Fruit fly (Drosophila melanogaster) whole organism, embryonic: ENCODE data around the gene side-VI.

Experiments used
- ATbp ChIP-seq: fragments of 200-800 bp; sonication (Bioruptor generic); optimal IDR thresholded peaks from 2 replicates; lab custom pipeline; 2017; ENCODE audit warnings: missing biosample characterization, mild to moderate bottlenecking, missing genetic modification characterization, missing genetic modification reagents
- Blimp-1 ChIP-seq: fragments of 200-800 bp; sonication (Bioruptor generic); optimal IDR thresholded peaks from 3 replicates; lab custom pipeline; 2018; ENCODE audit warnings: missing biosample characterization, missing genetic modification characterization, mild to moderate bottlenecking, moderate library complexity, missing genetic modification reagents
- CG10209 ChIP-seq: fragments of 200-800 bp; sonication (Bioruptor generic); optimal IDR thresholded peaks from 3 replicates; lab custom pipeline; 2017; ENCODE audit warnings: missing biosample characterization, mild to moderate bottlenecking, missing genetic modification characterization, missing genetic modification reagents
- CG10979 ChIP-seq: fragments of 200-800 bp; sonication (Bioruptor generic); optimal IDR thresholded peaks from 2 replicates; lab custom pipeline; 2018; ENCODE audit warnings: missing biosample characterization, mild to moderate bottlenecking, missing genetic modification characterization, moderate library complexity
- CG11504 ChIP-seq: fragments of 200-800 bp; sonication (Bioruptor generic); optimal IDR thresholded peaks from 3 replicates; lab custom pipeline; 2019; ENCODE audit warnings: missing biosample characterization, mild to moderate bottlenecking, missing genetic modification characterization, moderate library complexity
- CG11696 ChIP-seq: fragments of 200-800 bp; sonication (Bioruptor generic); IDR thresholded peaks from 2 replicates; pipeline ENCODE4 v1.3.6; 2022; ENCODE audit warnings: missing biosample characterization, missing genetic modification characterization
- CG13123 ChIP-seq: fragments of 200-800 bp; sonication (Bioruptor generic); optimal IDR thresholded peaks from 2 replicates; lab custom pipeline; 2016; ENCODE audit warnings: missing biosample characterization, missing genetic modification characterization
- CG18011 ChIP-seq: fragments of 200-800 bp; sonication (Bioruptor generic); optimal IDR thresholded peaks from 2 replicates; lab custom pipeline; 2017; ENCODE audit warnings: missing biosample characterization, missing genetic modification characterization, mild to moderate bottlenecking, moderate library complexity, missing genotype
- CG18262 ChIP-seq: fragments of 200-800 bp; optimal IDR thresholded peaks from 3 replicates; lab custom pipeline; 2019; ENCODE audit warnings: missing biosample characterization, mild to moderate bottlenecking, missing genetic modification characterization, moderate library complexity
- CG18619 ChIP-seq: fragments of 200-800 bp; sonication (Bioruptor generic); optimal IDR thresholded peaks from 3 replicates; lab custom pipeline; 2017; ENCODE audit warnings: missing biosample characterization, mild to moderate bottlenecking, missing genetic modification characterization
- CG31224 ChIP-seq: fragments of 200-800 bp; sonication (Bioruptor generic); IDR thresholded peaks from 2 replicates; pipeline ENCODE4 v1.3.6; 2022; ENCODE audit warnings: missing biosample characterization, missing genetic modification characterization
- CG34224 ChIP-seq: fragments of 200-800 bp; sonication (Bioruptor generic); IDR thresholded peaks from 3 replicates; pipeline ENCODE4 v1.3.6; 2022; ENCODE audit warnings: missing biosample characterization, missing genetic modification characterization; ENCODE audit not compliant: partially characterized antibody
- CG34422 ChIP-seq: fragments of 200-800 bp; sonication (Bioruptor generic); IDR thresholded peaks from 3 replicates; pipeline ENCODE4 v1.3.6; 2022; ENCODE audit warnings: missing biosample characterization, missing genetic modification characterization
- CG4282 ChIP-seq: fragments of 200-800 bp; sonication (Bioruptor generic); optimal IDR thresholded peaks from 2 replicates; lab custom pipeline; 2016; ENCODE audit warnings: missing biosample characterization, missing genetic modification characterization
- CG4854 ChIP-seq: fragments of 200-800 bp; sonication (Bioruptor generic); optimal IDR thresholded peaks from 2 replicates; lab custom pipeline; 2016; ENCODE audit warnings: missing biosample characterization, missing genetic modification characterization, inconsistent platforms
- CG7556 ChIP-seq: fragments of 200-800 bp; sonication (Bioruptor generic); optimal IDR thresholded peaks from 2 replicates; lab custom pipeline; 2017; ENCODE audit warnings: missing biosample characterization, mild to moderate bottlenecking, missing genetic modification characterization
- CG8281 ChIP-seq: fragments of 200-800 bp; sonication (Bioruptor generic); optimal IDR thresholded peaks from 2 replicates; lab custom pipeline; 2018; ENCODE audit warnings: missing biosample characterization, mild to moderate bottlenecking, missing genetic modification characterization, moderate library complexity
- CG9797 ChIP-seq: fragments of 200-800 bp; sonication (Bioruptor generic); optimal IDR thresholded peaks from 3 replicates; lab custom pipeline; 2018; ENCODE audit warnings: missing biosample characterization, mild to moderate bottlenecking, missing genetic modification characterization
- CG9932 ChIP-seq: fragments of 200-800 bp; sonication (Bioruptor generic); IDR thresholded peaks from 2 replicates; pipeline ENCODE4 v1.3.6; 2022; ENCODE audit warnings: missing biosample characterization, missing genetic modification characterization
- Camta ChIP-seq: fragments of 200-800 bp; sonication (Bioruptor generic); optimal IDR thresholded peaks from 2 replicates; lab custom pipeline; 2016; ENCODE audit warnings: missing biosample characterization, missing genetic modification characterization
- D19B ChIP-seq: fragments of 200-800 bp; sonication (Bioruptor generic); optimal IDR thresholded peaks from 2 replicates; lab custom pipeline; 2017; ENCODE audit warnings: missing biosample characterization, mild to moderate bottlenecking, missing genetic modification characterization
- Dfd ChIP-seq, 2 experiments: fragments of >200 bp; optimal IDR thresholded peaks; 2 replicates each; lab custom pipeline; 2017; ENCODE audit warnings: missing biosample characterization in 2 of 2, missing genetic modification characterization in 2 of 2
- Doc3 ChIP-seq: fragments of 200-800 bp; sonication (Bioruptor generic); IDR thresholded peaks from 3 replicates; pipeline ENCODE4 v1.3.6; 2022; ENCODE audit warnings: missing biosample characterization, missing genetic modification characterization; ENCODE audit not compliant: partially characterized antibody
- Fer1 ChIP-seq: fragments of 200-800 bp; sonication (Bioruptor generic); optimal IDR thresholded peaks from 2 replicates; lab custom pipeline; 2017; ENCODE audit warnings: missing biosample characterization, mild to moderate bottlenecking, missing genetic modification characterization
- GATAe ChIP-seq: fragments of 200-800 bp; sonication (Bioruptor generic); conservative IDR thresholded peaks from 2 replicates; pipeline ENCODE4 v1.3.6; 2022; ENCODE audit warnings: missing biosample characterization, missing genetic modification characterization
- Hmr ChIP-seq: fragments of 200-800 bp; sonication (Bioruptor generic); optimal IDR thresholded peaks from 3 replicates; lab custom pipeline; 2017; ENCODE audit warnings: mild to moderate bottlenecking, missing biosample characterization, missing genetic modification reagents, missing genetic modification characterization
- Mes4 ChIP-seq: fragments of 200-800 bp; sonication (Bioruptor generic); optimal IDR thresholded peaks from 2 replicates; lab custom pipeline; 2016; ENCODE audit warnings: missing biosample characterization, missing genetic modification characterization
- Nf-YB ChIP-seq: fragments of 200-800 bp; sonication (Bioruptor generic); optimal IDR thresholded peaks from 3 replicates; lab custom pipeline; 2019; ENCODE audit warnings: missing biosample characterization, mild to moderate bottlenecking, missing genetic modification characterization, moderate library complexity
- Oli ChIP-seq: fragments of 200-800 bp; sonication (Bioruptor generic); optimal IDR thresholded peaks from 2 replicates; lab custom pipeline; 2018; ENCODE audit warnings: missing biosample characterization, mild to moderate bottlenecking, missing genetic modification characterization, moderate library complexity
- Sin3A ChIP-seq: fragments of >200 bp; optimal IDR thresholded peaks from 2 replicates; lab custom pipeline; 2018
- Tbp ChIP-seq: fragments of >200 bp; optimal IDR thresholded peaks from 2 replicates; lab custom pipeline; 2018; ENCODE audit warnings: missing biosample characterization, missing genetic modification characterization
- Xbp1 ChIP-seq: fragments of 200-800 bp; sonication (Bioruptor generic); optimal IDR thresholded peaks from 3 replicates; lab custom pipeline; 2016; ENCODE audit warnings: missing biosample characterization, mild to moderate bottlenecking, missing genetic modification characterization
- abd-A ChIP-seq: fragments of 200-800 bp; sonication (Bioruptor generic); optimal IDR thresholded peaks from 3 replicates; lab custom pipeline; 2019; ENCODE audit warnings: missing biosample characterization, mild to moderate bottlenecking, missing genetic modification characterization, moderate library complexity
- amos ChIP-seq: fragments of 200-800 bp; sonication (Bioruptor generic); IDR thresholded peaks from 2 replicates; pipeline ENCODE4 v1.3.6; 2022; ENCODE audit warnings: missing biosample characterization, missing genetic modification characterization; ENCODE audit not compliant: partially characterized antibody
- ap ChIP-seq: fragments of 200-800 bp; sonication (Bioruptor generic); IDR thresholded peaks from 2 replicates; pipeline ENCODE4 v1.3.6; 2022; ENCODE audit warnings: missing biosample characterization, missing genetic modification characterization
- cg ChIP-seq: fragments of 200-800 bp; sonication (Bioruptor generic); optimal IDR thresholded peaks from 3 replicates; lab custom pipeline; 2019; ENCODE audit warnings: missing biosample characterization, mild to moderate bottlenecking, missing genetic modification characterization, moderate library complexity
- dm ChIP-seq: fragments of 200-800 bp; sonication (Bioruptor generic); optimal IDR thresholded peaks from 3 replicates; lab custom pipeline; 2016; ENCODE audit warnings: missing biosample characterization, missing genetic modification characterization
- eve ChIP-seq, 2 experiments: fragments of >200 bp; optimal IDR thresholded peaks; 2 replicates each; lab custom pipeline; 2017; ENCODE audit warnings: missing biosample characterization in 2 of 2, missing genetic modification characterization in 2 of 2
- ewg ChIP-seq: fragments of 200-800 bp; sonication (Bioruptor generic); optimal IDR thresholded peaks from 3 replicates; lab custom pipeline; 2017; ENCODE audit warnings: mild to moderate bottlenecking, missing biosample characterization, missing genetic modification reagents, missing genetic modification characterization
- fru ChIP-seq: fragments of >200 bp; optimal IDR thresholded peaks from 2 replicates; lab custom pipeline; 2017
- jing ChIP-seq: fragments of 200-800 bp; sonication (Bioruptor generic); optimal IDR thresholded peaks from 2 replicates; lab custom pipeline; 2018; ENCODE audit warnings: missing biosample characterization, mild to moderate bottlenecking, missing genetic modification characterization
- klu ChIP-seq: fragments of 200-800 bp; sonication (Bioruptor generic); IDR thresholded peaks from 2 replicates; pipeline ENCODE4 v1.3.6; 2022; ENCODE audit warnings: missing biosample characterization, missing genetic modification characterization
- lab ChIP-seq: fragments of 200-800 bp; sonication (Bioruptor generic); optimal IDR thresholded peaks from 3 replicates; lab custom pipeline; 2017; ENCODE audit warnings: missing biosample characterization, missing genetic modification characterization, mild to moderate bottlenecking, moderate library complexity, missing genetic modification reagents
- nau ChIP-seq: fragments of 200-800 bp; sonication (Bioruptor generic); optimal IDR thresholded peaks from 3 replicates; lab custom pipeline; 2017; ENCODE audit warnings: missing biosample characterization, mild to moderate bottlenecking, missing genetic modification characterization, missing genetic modification reagents
- oc ChIP-seq: fragments of 200-800 bp; sonication (Bioruptor generic); optimal IDR thresholded peaks from 2 replicates; lab custom pipeline; 2018; ENCODE audit warnings: missing biosample characterization, mild to moderate bottlenecking, missing genetic modification characterization, moderate library complexity
- otp ChIP-seq: fragments of 200-800 bp; sonication (Bioruptor generic); IDR thresholded peaks from 3 replicates; pipeline ENCODE4, ENCODE4 v1.3.6; 2022; ENCODE audit warnings: missing biosample characterization, missing genetic modification characterization
- salm ChIP-seq: fragments of 200-800 bp; sonication (Bioruptor generic); optimal IDR thresholded peaks from 2 replicates; lab custom pipeline; 2018; ENCODE audit warnings: missing biosample characterization, mild to moderate bottlenecking, missing genetic modification characterization
- tna ChIP-seq: fragments of 200-800 bp; sonication (Bioruptor generic); IDR thresholded peaks from 2 replicates; pipeline ENCODE4 v1.3.6; 2022; ENCODE audit warnings: missing biosample characterization, missing genetic modification characterization; ENCODE audit not compliant: partially characterized antibody
- unc-4 ChIP-seq: fragments of 200-800 bp; sonication (Bioruptor generic); IDR thresholded peaks from 2 replicates; pipeline ENCODE4 v1.3.6; 2022; ENCODE audit warnings: missing biosample characterization, missing genetic modification characterization; ENCODE audit not compliant: partially characterized antibody
- vvl ChIP-seq: fragments of 200-800 bp; sonication (Bioruptor generic); IDR thresholded peaks from 2 replicates; pipeline ENCODE4 v1.3.6; 2022; ENCODE audit warnings: missing biosample characterization, missing genetic modification characterization

The side-VI gene

DNA sequence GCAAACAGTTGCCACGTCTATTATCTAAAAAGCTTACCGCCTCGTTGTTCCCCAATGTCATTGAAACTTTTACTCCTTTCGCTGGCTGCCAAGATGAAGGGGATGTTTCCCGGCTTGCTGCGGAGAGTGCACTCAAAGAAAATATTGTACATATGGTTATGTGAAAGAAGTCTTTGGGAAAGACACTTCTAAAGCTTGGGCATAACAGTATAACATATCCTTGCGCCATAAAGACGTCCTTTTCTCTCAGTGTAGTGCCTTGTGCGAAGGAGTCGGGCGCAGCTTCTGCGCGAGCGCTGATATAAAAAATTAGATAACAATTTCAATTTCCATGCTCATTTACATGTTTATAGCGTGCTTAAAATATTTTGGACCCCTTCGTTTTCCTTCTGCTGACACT, 52.5 kb downstream of the side-VI start (continued):
- TF ChIP-seq amos (GFP tag; lab: Robert Waterston, UW) (no peak), Nf-YB (GFP tag; lab: Kevin White, UChicago) (no peak), ewg (peak; percentile 7), ap (GFP tag; lab: Robert Waterston, UW) (no peak), CG11504 (peak; percentile 26), Fer1 (peak; percentile 28), tna (GFP tag; lab: Robert Waterston, UW) (no peak), Hmr (GFP tag; lab: Kevin White, UChicago) (peak; percentile 47), CG18619 (GFP tag; lab: Kevin White, UChicago) (no peak), Camta (no peak), CG10979 (no peak), lab (GFP tag; lab: Kevin White, UChicago) (peak; percentile 53), CG9932 (GFP tag; lab: Robert Waterston, UW) (peak; percentile 27; the same call in 1 of the 2 replicates), CG7556 (GFP tag; lab: Kevin White, UChicago) (peak; percentile 5), CG34422 (GFP tag; lab: Robert Waterston, UW) (no peak), unc-4 (no peak), GATAe (no peak)

DNA sequence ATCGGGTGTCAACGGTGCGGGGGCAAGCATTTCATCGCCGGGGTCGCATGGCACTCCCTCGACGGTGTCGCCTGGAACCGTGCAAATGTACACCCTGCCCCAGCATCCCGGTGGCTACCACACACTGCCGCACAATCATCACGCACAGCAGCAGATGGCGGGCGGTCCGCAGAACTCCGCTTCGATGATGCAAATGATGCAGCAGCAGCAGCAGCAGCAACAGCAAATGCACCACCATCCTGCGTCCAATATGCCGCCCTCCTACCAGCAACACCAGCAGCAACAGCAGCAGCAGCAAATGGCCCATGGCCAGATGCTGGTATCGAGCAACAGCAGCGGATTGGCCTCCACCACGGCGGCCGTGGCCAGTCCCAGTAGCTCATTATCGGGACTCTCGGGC, 75.5 kb downstream of the side-VI start:
- TF ChIP-seq Doc3 (GFP tag; lab: Robert Waterston, UW) (no peak), CG4854 (no peak), Dfd (GFP tag; optimal IDR thresholded peaks at IDR 0.05; lab: Kevin White, UChicago) (peak in 1 of 2 experiments; percentile 51), Sin3A (lab: Kevin White, UChicago) (no peak), CG34224 (no peak)

dm6 chr3R:11081701-11082100, 109.5 kb downstream of the side-VI start:
- TF ChIP-seq eve (GFP tag; optimal IDR thresholded peaks at IDR 0.05; lab: Kevin White, UChicago): no peak
- no peak for TF ChIP-seq CG11696 (GFP tag; lab: Robert Waterston, UW)
- no peak for TF ChIP-seq CG13123 (GFP tag; lab: Kevin White, UChicago)
- TF ChIP-seq fru (lab: Kevin White, UChicago): no peak
- TF ChIP-seq cg (GFP tag; lab: Kevin White, UChicago): no peak
- no peak for TF ChIP-seq CG9797
- no peak for TF ChIP-seq klu (GFP tag; lab: Robert Waterston, UW)
- no peak for TF ChIP-seq Tbp (GFP tag; lab: Kevin White, UChicago)
- TF ChIP-seq salm: no peak
- peak; percentile 6 for TF ChIP-seq Xbp1 (GFP tag; lab: Kevin White, UChicago)
- TF ChIP-seq CG4282: no peak
- no peak for TF ChIP-seq nau (GFP tag; lab: Kevin White, UChicago)
- no peak for TF ChIP-seq CG8281 (tag; lab: Kevin White, UChicago)
- TF ChIP-seq CG18011 (GFP tag; lab: Kevin White, UChicago): no peak
- no peak for TF ChIP-seq oc (tag; lab: Kevin White, UChicago)
- no peak for TF ChIP-seq amos (GFP tag; lab: Robert Waterston, UW)
- no peak for TF ChIP-seq abd-A
- no peak for TF ChIP-seq ATbp
- TF ChIP-seq jing (GFP tag; lab: Kevin White, UChicago): no peak
- TF ChIP-seq Mes4: no peak
- TF ChIP-seq dm (GFP tag; lab: Kevin White, UChicago): no peak
- TF ChIP-seq Oli (tag; lab: Kevin White, UChicago): peak; percentile 29
- no peak for TF ChIP-seq Blimp-1 (GFP tag; lab: Kevin White, UChicago)
- no peak for TF ChIP-seq otp (GFP tag; lab: Robert Waterston, UW)
- peak; percentile 15 for TF ChIP-seq CG10209 (GFP tag; lab: Kevin White, UChicago)
- TF ChIP-seq CG18262 (tag; lab: Kevin White, UChicago): no peak
- TF ChIP-seq CG31224 (GFP tag; lab: Robert Waterston, UW): no peak
- peak; percentile 43 for TF ChIP-seq D19B (GFP tag; lab: Kevin White, UChicago)
- no peak for TF ChIP-seq vvl (GFP tag; lab: Robert Waterston, UW)
